Worm (Caenorhabditis elegans) whole organism, L1 larva: Measurements from ENCODE around the gene F22H10.11.

Experiments
- C16A3.4 ChIP-seq: fragments of 150-350 bp; optimal IDR thresholded peaks from 2 replicates; lab custom pipeline; 2014; ENCODE audit warnings: missing biosample characterization, missing genetic modification characterization
- Y116A8C.19 ChIP-seq: sonication (generic microtip); optimal IDR thresholded peaks from 2 replicates; lab custom pipeline; 2016; ENCODE audit warnings: missing compliant biosample characterization, missing genetic modification characterization, borderline replicate concordance
- ama-1 ChIP-seq: fragments of 150-350 bp; optimal IDR thresholded peaks from 2 replicates; lab custom pipeline; 2014
- ceh-8 ChIP-seq: fragments of 200-800 bp; sonication (Bioruptor generic); optimal IDR thresholded peaks from 2 replicates; lab custom pipeline; 2018; ENCODE audit warnings: mild to moderate bottlenecking, missing genetic modification characterization, moderate library complexity, missing compliant biosample characterization
- efl-1 ChIP-seq, 4 experiments: fragments of 150-350 bp; optimal IDR thresholded peaks in 3 of 4; peaks in 1 of 4; 1 replicate in 1 of 4; 2 replicates in 3 of 4; lab custom pipeline; 2014; ENCODE audit warnings: missing biosample characterization in 2 of 4, missing genetic modification characterization in 2 of 4, missing genetic modification reagents in 2 of 4
- elt-2 ChIP-seq: sonication (generic microtip); optimal IDR thresholded peaks from 2 replicates; lab custom pipeline; 2016; ENCODE audit warnings: missing genetic modification characterization, mild to moderate bottlenecking, inconsistent platforms, missing compliant biosample characterization, missing genetic modification reagents
- hlh-4 ChIP-seq: sonication (generic microtip); optimal IDR thresholded peaks from 2 replicates; lab custom pipeline; 2016; ENCODE audit warnings: mild to moderate bottlenecking, missing genetic modification characterization, missing compliant biosample characterization
- jun-1 ChIP-seq: fragments of 150-350 bp; optimal IDR thresholded peaks from 2 replicates; lab custom pipeline; 2014; ENCODE audit warnings: missing biosample characterization, missing genetic modification reagents, missing genetic modification characterization
- lin-14 ChIP-seq: fragments of 200-800 bp; sonication (Bioruptor generic); optimal IDR thresholded peaks from 2 replicates; lab custom pipeline; 2018; ENCODE audit warnings: mild to moderate bottlenecking, missing genetic modification characterization, moderate library complexity, missing compliant biosample characterization
- nhr-47 ChIP-seq: sonication (generic microtip); optimal IDR thresholded peaks from 2 replicates; lab custom pipeline; 2016; ENCODE audit warnings: mild to moderate bottlenecking, missing genetic modification characterization, moderate library complexity, missing compliant biosample characterization
- nhr-90 ChIP-seq: sonication (generic microtip); optimal IDR thresholded peaks from 2 replicates; lab custom pipeline; 2016; ENCODE audit warnings: mild to moderate bottlenecking, missing genetic modification characterization, missing compliant biosample characterization; ENCODE audit not compliant: poor library complexity
- pag-3 ChIP-seq: sonication (generic microtip); optimal IDR thresholded peaks from 2 replicates; lab custom pipeline; 2017; ENCODE audit warnings: missing genetic modification characterization, mild to moderate bottlenecking, missing compliant biosample characterization, antibody characterized with exemption, borderline replicate concordance; ENCODE audit not compliant: insufficient read depth
- pax-3 ChIP-seq: fragments of 200-800 bp; sonication (Bioruptor generic); optimal IDR thresholded peaks from 2 replicates; lab custom pipeline; 2018; ENCODE audit warnings: mild to moderate bottlenecking, missing genetic modification characterization, moderate library complexity, missing compliant biosample characterization
- skn-1 ChIP-seq: fragments of 150-350 bp; optimal IDR thresholded peaks from 2 replicates; lab custom pipeline; 2014; ENCODE audit warnings: missing biosample characterization, missing genetic modification characterization
- snpc-4 ChIP-seq: fragments of 150-350 bp; optimal IDR thresholded peaks from 2 replicates; lab custom pipeline; 2014; ENCODE audit warnings: missing biosample characterization, missing genetic modification characterization
- snu-23 ChIP-seq: sonication (generic microtip); optimal IDR thresholded peaks from 2 replicates; lab custom pipeline; 2016; ENCODE audit warnings: missing genetic modification characterization, missing compliant biosample characterization
- tlp-1 ChIP-seq: fragments of 150-350 bp; optimal IDR thresholded peaks from 2 replicates; lab custom pipeline; 2014; ENCODE audit warnings: missing biosample characterization, missing genetic modification characterization
- unc-98 ChIP-seq: fragments of 200-800 bp; sonication (Bioruptor generic); IDR thresholded peaks from 2 replicates; pipeline ENCODE4 v1.3.6; 2022; ENCODE audit warnings: missing genetic modification characterization, missing compliant biosample characterization
- zip-4 ChIP-seq: fragments of 200-800 bp; sonication (Bioruptor generic); optimal IDR thresholded peaks from 2 replicates; lab custom pipeline; 2018; ENCODE audit warnings: mild to moderate bottlenecking, missing genetic modification characterization, moderate library complexity, missing compliant biosample characterization

The F22H10.11 gene

DNA sequence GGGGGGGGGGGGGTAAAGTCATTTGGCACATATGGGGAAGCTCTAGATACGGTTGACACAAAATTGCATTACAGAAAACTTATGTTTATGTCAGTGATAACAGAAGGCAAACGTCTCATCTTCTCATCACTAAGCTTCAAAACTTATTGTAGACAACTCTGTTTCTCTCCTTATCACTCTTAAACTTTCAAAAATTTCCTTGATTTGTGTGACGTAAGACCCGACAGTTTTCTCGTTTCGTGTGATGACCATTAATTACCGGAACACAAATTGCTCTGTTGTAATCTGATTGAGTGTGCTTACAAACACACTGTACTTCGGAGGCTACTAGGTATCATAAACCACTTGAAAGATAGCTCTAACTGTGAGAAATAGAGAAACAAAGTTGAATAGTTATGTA, 43.0 kb downstream of the F22H10.11 start:
- TF ChIP-seq snu-23 (GFP tag; lab: Kevin White, UChicago) (no peak), elt-2 (tag; lab: Kevin White, UChicago) (peak; percentile 73)

DNA sequence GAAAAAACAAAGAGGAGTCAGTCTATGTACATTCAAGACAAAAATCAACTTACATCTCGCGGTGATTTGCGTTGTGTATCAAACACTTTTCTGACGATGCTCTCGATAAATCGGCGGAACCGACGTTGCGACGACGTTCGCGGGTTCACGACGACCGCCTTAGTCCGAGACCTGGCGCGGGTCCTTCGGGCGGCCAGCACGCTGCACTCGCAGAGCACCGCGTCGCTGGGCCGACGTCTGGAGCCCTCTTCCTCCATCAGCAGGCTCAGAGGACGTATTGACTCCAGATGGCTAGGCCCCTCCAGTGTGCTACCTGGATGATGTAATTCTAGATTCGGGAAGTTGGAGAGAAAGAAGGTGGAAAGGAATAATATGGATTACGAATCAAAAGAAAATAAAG, 44.6 kb downstream of the F22H10.11 start:
- TF ChIP-seq efl-1 (optimal IDR thresholded peaks at IDR 0.05; lab: Kevin White, UChicago) (no peak), efl-1 (GFP tag; optimal IDR thresholded peaks at IDR 0.05 in 1 of 2; lab: Kevin White, UChicago) (peak in 1 of 2 experiments; percentile 33), ceh-8 (GFP tag; lab: Kevin White, UChicago) (peak; percentile 49), Y116A8C.19 (tag; lab: Kevin White, UChicago) (no peak), ama-1 (lab: Kevin White, UChicago) (no peak)

DNA sequence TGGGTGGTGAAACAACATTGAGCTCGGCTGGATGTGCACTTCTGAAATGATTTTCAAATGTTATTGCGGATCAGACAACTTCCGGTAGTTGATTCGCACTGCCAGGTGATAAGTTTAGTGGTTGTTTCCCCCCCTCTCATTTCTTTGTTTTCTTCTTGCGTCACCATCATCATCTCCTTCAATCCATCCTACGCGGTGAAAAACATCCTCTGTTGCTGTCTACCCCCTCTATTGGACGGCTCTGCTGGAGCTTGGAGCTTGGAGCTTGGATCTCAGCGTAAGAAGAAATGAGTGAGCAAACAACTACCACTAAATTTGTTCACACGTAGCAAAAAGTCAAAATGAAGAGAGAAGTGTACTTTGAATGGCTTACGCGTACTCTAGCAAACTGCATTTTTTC, 46.2 kb downstream of the F22H10.11 start:
- TF ChIP-seq pax-3 (tag; lab: Kevin White, UChicago), result no peak
- no peak for TF ChIP-seq zip-4 (GFP tag; lab: Kevin White, UChicago)
- no peak for TF ChIP-seq skn-1 (tag; lab: Kevin White, UChicago)
- TF ChIP-seq nhr-90 (tag; lab: Kevin White, UChicago), result no peak
- TF ChIP-seq tlp-1 (tag; lab: Kevin White, UChicago), result no peak
- TF ChIP-seq jun-1 (tag; lab: Kevin White, UChicago), result no peak
- no peak for TF ChIP-seq efl-1 (optimal IDR thresholded peaks at IDR 0.05; lab: Kevin White, UChicago)
- TF ChIP-seq efl-1 (GFP tag; optimal IDR thresholded peaks at IDR 0.05 in 1 of 2; lab: Kevin White, UChicago), result peak in 1 of 2 experiments; percentile 78
- TF ChIP-seq ama-1 (lab: Kevin White, UChicago), result no peak
- TF ChIP-seq lin-14, result peak; percentile 19
- no peak for TF ChIP-seq pag-3 (tag; lab: Kevin White, UChicago)
- TF ChIP-seq hlh-4 (tag; lab: Kevin White, UChicago), result no peak
- TF ChIP-seq ceh-8 (GFP tag; lab: Kevin White, UChicago), result no peak
- TF ChIP-seq unc-98 (GFP tag; lab: Robert Waterston, UW), result no peak
- TF ChIP-seq C16A3.4, result no peak
- TF ChIP-seq snpc-4 (tag; lab: Kevin White, UChicago), result no peak
- no peak for TF ChIP-seq nhr-47 (tag; lab: Kevin White, UChicago)
